Worm (Caenorhabditis elegans): ENCODE data around the gene C15B12.8.

Gene C15B12.8

DNA sequence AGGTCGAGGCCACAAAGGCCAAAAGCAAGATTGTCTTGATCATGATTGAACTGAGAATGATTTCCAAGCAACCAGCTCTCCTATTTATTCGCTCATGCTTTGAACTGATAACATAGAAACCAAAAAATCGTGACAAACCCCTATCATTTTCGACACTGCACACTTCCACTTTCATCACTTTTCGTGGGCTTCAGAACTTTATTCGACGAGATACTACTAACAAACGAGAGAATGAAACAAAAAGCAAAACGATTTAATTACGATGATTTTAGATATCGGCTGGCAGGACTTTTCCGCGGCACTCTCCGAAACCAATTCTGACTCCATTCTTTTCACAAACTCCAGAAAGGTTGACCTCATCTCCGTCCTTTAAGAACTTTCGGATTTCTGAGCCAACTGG lies 27.5 kb upstream of the C15B12.8 start, which contains the start of gene asp-14:
Gene asp-14, minus strand, starts transcription at position 101 of the 400 bp plus-strand sequence.
- no peak for TF ChIP-seq ztf-29 (GFP tag; IDR thresholded peaks at IDR 0.05)
- TF ChIP-seq T22C8.4 (GFP tag; IDR thresholded peaks at IDR 0.05), result no peak
- TF ChIP-seq ref-1 (GFP tag; conservative IDR thresholded peaks at IDR 0.05), result no peak
- no peak for TF ChIP-seq ztf-23 (GFP tag; IDR thresholded peaks at IDR 0.05)
- no peak for TF ChIP-seq med-1 (GFP tag; optimal IDR thresholded peaks at IDR 0.05; ENCODE audit: insufficient read depth)
- TF ChIP-seq klf-2 (GFP tag; conservative IDR thresholded peaks at IDR 0.05), result no peak
- no peak for TF ChIP-seq flt-1 (GFP tag; IDR thresholded peaks at IDR 0.05)
- no peak for TF ChIP-seq cog-1 (tag; optimal IDR thresholded peaks at IDR 0.05)
- no peak for TF ChIP-seq tab-1 (GFP tag; IDR thresholded peaks at IDR 0.05)

DNA sequence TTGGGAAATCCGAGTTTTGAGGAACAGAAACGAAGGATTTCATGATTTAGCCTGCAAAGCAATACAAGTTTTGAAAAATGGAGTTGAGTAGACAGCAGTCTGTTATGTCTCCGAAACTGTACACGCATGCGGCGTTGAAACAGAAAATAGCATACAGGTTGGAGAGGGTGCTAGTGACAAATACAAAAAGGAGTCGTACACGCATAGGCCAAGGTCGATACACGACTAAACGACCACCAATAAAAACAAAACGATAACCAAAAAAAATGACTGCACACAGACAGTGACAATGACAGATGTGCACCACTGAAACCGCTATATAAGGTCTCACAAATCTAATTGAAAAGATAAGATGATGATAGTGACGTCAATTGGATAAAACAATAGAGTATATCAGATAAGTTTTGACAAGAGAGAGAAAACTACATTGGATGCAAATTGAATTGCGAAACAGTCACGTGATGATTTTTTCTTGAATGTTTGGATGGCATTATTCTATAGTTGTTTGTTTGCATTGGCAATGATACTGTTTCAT lies 25.1 kb upstream of the C15B12.8 start, which contains the start of gene fah-1:
Gene fah-1, minus strand, starts transcription at position 51 of the 535 bp plus-strand sequence.
- TF ChIP-seq med-1 (GFP tag; optimal IDR thresholded peaks at IDR 0.05; ENCODE audit: insufficient read depth), result no peak
- TF ChIP-seq klf-2 (GFP tag; conservative IDR thresholded peaks at IDR 0.05), result no peak
- TF ChIP-seq ref-1 (GFP tag; conservative IDR thresholded peaks at IDR 0.05), result no peak
- no peak for TF ChIP-seq cog-1 (tag; optimal IDR thresholded peaks at IDR 0.05)
- no peak for TF ChIP-seq tab-1 (GFP tag; IDR thresholded peaks at IDR 0.05)
- TF ChIP-seq ztf-23 (GFP tag; IDR thresholded peaks at IDR 0.05), result no peak
- no peak for TF ChIP-seq ztf-29 (GFP tag; IDR thresholded peaks at IDR 0.05)
- TF ChIP-seq flt-1 (GFP tag; IDR thresholded peaks at IDR 0.05), result no peak
- no peak for TF ChIP-seq T22C8.4 (GFP tag; IDR thresholded peaks at IDR 0.05)

DNA sequence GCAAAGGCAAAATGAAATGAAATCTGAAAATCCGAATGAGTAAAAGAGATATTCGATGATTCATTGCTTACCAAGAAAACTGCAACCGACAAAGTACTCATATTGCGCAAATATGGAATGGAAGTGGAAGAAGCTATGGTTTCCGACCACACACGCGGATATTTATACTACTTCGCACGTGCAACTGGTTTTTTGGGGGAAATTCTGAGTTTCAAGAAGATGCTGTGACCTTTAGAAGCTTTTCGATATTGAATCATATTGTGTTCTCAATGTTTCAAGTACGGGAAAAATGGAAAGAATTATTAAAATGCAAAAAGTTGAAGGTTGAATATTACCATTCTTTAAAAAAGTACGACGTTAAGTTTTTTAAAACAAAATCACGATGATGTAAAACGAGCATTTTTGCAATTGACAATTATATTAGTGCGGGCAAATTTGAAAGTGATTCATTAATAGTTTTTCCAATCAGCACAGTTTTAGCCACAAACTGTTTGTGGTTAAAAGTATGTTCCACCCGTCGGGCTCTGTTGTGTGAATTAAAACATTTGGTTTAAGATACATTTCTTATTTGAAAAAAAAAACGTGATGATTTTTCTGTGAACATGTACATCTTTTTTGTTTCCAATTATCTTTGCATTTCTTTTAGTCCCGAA lies 23.1 kb upstream of the C15B12.8 start, which contains the start of the genes grl-6 and K10C2.6:
Gene grl-6, minus strand, starts transcription at position 101 of the 653 bp plus-strand sequence.
Gene K10C2.6, plus strand, starts transcription at position 603 of the 653 bp plus-strand sequence.
- no peak for TF ChIP-seq klf-2 (GFP tag; conservative IDR thresholded peaks at IDR 0.05)
- TF ChIP-seq T22C8.4 (GFP tag; IDR thresholded peaks at IDR 0.05), result no peak
- no peak for TF ChIP-seq med-1 (GFP tag; optimal IDR thresholded peaks at IDR 0.05; ENCODE audit: insufficient read depth)
- no peak for TF ChIP-seq cog-1 (tag; optimal IDR thresholded peaks at IDR 0.05)
- TF ChIP-seq ref-1 (GFP tag; conservative IDR thresholded peaks at IDR 0.05), result no peak
- no peak for TF ChIP-seq ztf-23 (GFP tag; IDR thresholded peaks at IDR 0.05)
- no peak for TF ChIP-seq ztf-29 (GFP tag; IDR thresholded peaks at IDR 0.05)
- no peak for TF ChIP-seq flt-1 (GFP tag; IDR thresholded peaks at IDR 0.05)
- TF ChIP-seq tab-1 (GFP tag; IDR thresholded peaks at IDR 0.05), result no peak

DNA sequence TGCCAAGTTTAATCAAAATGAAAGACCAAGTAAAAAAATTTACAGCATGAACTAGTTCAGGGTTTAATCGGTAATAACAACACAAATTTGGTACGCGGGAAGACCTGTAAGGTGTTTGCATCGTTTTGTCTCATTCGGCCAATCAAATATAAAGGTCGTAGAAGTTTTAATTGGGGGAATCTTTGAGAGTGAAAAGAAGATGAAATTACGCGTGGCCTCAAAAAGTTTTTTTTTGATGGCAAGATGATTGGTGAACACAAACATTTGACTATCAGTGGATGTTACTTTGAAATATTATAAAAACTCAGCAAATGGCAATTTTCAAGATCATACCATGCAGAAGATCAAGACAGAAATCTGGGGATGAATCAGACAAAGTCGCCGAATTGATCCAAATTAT lies 18.9 kb upstream of the C15B12.8 start, which contains the start of gene nas-33:
Gene nas-33, minus strand, starts transcription at position 101 of the 400 bp plus-strand sequence.
- no peak for TF ChIP-seq ztf-29 (GFP tag; IDR thresholded peaks at IDR 0.05)
- no peak for TF ChIP-seq ref-1 (GFP tag; conservative IDR thresholded peaks at IDR 0.05)
- TF ChIP-seq ztf-23 (GFP tag; IDR thresholded peaks at IDR 0.05), result no peak
- no peak for TF ChIP-seq med-1 (GFP tag; optimal IDR thresholded peaks at IDR 0.05; ENCODE audit: insufficient read depth)
- no peak for TF ChIP-seq cog-1 (tag; optimal IDR thresholded peaks at IDR 0.05)
- TF ChIP-seq T22C8.4 (GFP tag; IDR thresholded peaks at IDR 0.05), result no peak
- no peak for TF ChIP-seq flt-1 (GFP tag; IDR thresholded peaks at IDR 0.05)
- no peak for TF ChIP-seq klf-2 (GFP tag; conservative IDR thresholded peaks at IDR 0.05)
- TF ChIP-seq tab-1 (GFP tag; IDR thresholded peaks at IDR 0.05), result no peak

DNA sequence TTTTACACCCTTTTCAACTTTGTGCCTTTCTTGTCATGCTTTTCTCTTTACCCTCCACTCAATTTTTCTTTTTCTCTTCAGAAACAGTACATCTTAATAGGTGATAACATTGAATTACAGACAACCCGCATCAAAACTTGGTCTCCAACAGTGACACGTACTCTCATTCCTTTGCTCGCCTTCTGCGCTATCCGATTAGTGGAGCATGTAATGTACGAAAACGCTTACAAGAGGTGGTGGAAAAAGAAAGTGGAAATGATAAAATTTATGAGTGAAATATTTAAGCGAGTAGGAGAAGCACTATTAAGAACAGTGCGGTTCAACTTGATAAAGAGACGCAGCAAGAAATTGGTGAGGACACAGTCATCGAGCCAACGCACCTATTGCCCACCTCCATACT lies 17.5 kb upstream of the C15B12.8 start, which contains the start of gene pept-1:
Gene pept-1, plus strand, starts transcription at position 306 of the 400 bp plus-strand sequence.
- no peak for TF ChIP-seq flt-1 (GFP tag; IDR thresholded peaks at IDR 0.05)
- no peak for TF ChIP-seq cog-1 (tag; optimal IDR thresholded peaks at IDR 0.05)
- TF ChIP-seq T22C8.4 (GFP tag; IDR thresholded peaks at IDR 0.05), result no peak
- TF ChIP-seq ztf-23 (GFP tag; IDR thresholded peaks at IDR 0.05), result no peak

DNA sequence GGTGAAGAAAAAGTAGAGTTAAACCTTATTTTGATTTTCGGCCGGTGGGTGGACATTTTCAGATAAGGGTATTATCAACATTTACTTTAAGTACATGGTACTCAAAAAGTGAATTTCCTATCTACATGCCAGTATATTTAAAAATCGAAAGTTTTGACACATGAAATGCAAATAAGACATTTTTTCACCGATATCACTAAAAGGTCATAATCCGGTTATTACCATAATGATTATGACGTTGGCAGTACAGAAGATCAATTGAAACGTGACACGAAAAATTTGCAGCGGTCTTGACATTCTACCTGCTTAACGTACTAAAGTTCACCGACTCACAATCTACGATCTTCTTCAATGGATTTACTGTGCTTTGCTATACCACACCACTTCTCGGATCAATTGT lies 16.1 kb upstream of the C15B12.8 start:
- TF ChIP-seq flt-1 (GFP tag; IDR thresholded peaks at IDR 0.05), result no peak
- TF ChIP-seq klf-2 (GFP tag; conservative IDR thresholded peaks at IDR 0.05), result no peak
- no peak for TF ChIP-seq ref-1 (GFP tag; conservative IDR thresholded peaks at IDR 0.05)
- no peak for TF ChIP-seq tab-1 (GFP tag; IDR thresholded peaks at IDR 0.05)
- no peak for TF ChIP-seq ztf-29 (GFP tag; IDR thresholded peaks at IDR 0.05)

DNA sequence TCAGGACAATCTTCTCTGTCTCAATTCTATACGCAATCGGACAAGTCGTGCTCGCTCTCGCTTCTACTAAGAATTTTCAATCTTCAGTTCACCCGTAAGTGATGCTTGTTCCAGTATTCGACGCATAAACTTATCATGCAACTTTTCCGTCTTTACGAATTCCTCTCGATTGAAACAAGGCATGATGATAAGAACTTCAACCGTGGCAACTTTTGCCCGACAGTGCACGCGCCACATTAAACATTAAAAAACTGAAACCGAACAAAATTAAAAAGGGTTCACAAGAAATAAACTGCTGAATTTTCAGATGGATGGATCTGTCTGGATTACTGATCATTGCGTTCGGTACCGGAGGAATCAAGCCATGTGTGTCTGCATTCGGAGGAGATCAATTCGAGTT lies 15.6 kb upstream of the C15B12.8 start:
- no peak for TF ChIP-seq klf-2 (GFP tag; conservative IDR thresholded peaks at IDR 0.05)
- no peak for TF ChIP-seq ztf-29 (GFP tag; IDR thresholded peaks at IDR 0.05)
- TF ChIP-seq med-1 (GFP tag; optimal IDR thresholded peaks at IDR 0.05; ENCODE audit: insufficient read depth), result no peak
- TF ChIP-seq ztf-23 (GFP tag; IDR thresholded peaks at IDR 0.05), result no peak
- TF ChIP-seq T22C8.4 (GFP tag; IDR thresholded peaks at IDR 0.05), result no peak
- TF ChIP-seq flt-1 (GFP tag; IDR thresholded peaks at IDR 0.05), result no peak
- TF ChIP-seq tab-1 (GFP tag; IDR thresholded peaks at IDR 0.05), result no peak
- no peak for TF ChIP-seq cog-1 (tag; optimal IDR thresholded peaks at IDR 0.05)
- TF ChIP-seq ref-1 (GFP tag; conservative IDR thresholded peaks at IDR 0.05), result no peak

DNA sequence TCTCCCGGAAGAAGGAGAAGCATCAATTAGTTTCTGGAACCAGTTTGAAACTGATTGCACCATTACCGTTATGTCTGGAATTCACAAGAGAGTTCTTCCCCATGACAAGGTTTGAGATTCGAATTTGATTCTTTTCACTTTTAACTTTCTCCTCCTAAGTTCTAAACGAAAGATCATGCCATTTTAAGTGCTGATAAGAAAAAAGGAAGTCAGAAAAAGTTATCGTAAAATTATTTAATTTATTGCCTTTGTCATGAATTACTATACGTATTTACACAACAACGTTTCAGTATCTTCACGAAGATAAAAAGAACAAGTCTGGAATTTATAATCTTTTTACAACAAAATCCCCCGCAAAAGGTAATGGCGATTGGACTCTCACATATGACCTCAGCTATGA lies 13.9 kb upstream of the C15B12.8 start:
- no peak for TF ChIP-seq klf-2 (GFP tag; conservative IDR thresholded peaks at IDR 0.05)
- no peak for TF ChIP-seq tab-1 (GFP tag; IDR thresholded peaks at IDR 0.05)
- no peak for TF ChIP-seq ztf-29 (GFP tag; IDR thresholded peaks at IDR 0.05)
- TF ChIP-seq ref-1 (GFP tag; conservative IDR thresholded peaks at IDR 0.05), result no peak
- TF ChIP-seq med-1 (GFP tag; optimal IDR thresholded peaks at IDR 0.05; ENCODE audit: insufficient read depth), result no peak
- TF ChIP-seq flt-1 (GFP tag; IDR thresholded peaks at IDR 0.05), result no peak
- no peak for TF ChIP-seq T22C8.4 (GFP tag; IDR thresholded peaks at IDR 0.05)
- TF ChIP-seq cog-1 (tag; optimal IDR thresholded peaks at IDR 0.05), result no peak

DNA sequence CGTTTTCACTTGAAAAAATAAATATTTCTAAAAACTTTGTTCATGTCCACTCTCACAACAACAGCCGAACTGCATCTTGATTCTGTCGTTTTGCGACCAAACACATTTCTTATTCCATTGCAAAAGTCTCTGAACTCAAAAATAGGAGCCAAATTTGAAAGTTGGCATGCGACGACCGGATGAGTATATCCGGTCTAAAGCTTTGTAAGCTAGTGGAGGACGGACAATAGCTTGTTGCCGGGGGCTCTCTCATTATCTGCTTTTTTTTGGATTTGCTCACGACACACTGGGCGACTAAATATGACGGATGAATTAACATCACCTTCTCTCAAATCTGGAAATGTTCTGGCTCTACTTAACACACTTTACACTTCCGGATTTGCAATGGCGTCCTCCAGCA lies 12.3 kb upstream of the C15B12.8 start, which contains the start of gene K04E7.1:
Gene K04E7.1, plus strand, starts transcription at position 301 of the 400 bp plus-strand sequence.
- TF ChIP-seq ref-1 (GFP tag; conservative IDR thresholded peaks at IDR 0.05), result no peak
- TF ChIP-seq tab-1 (GFP tag; IDR thresholded peaks at IDR 0.05), result no peak
- TF ChIP-seq med-1 (GFP tag; optimal IDR thresholded peaks at IDR 0.05; ENCODE audit: insufficient read depth), result no peak
- no peak for TF ChIP-seq ztf-29 (GFP tag; IDR thresholded peaks at IDR 0.05)
- TF ChIP-seq T22C8.4 (GFP tag; IDR thresholded peaks at IDR 0.05), result no peak
- no peak for TF ChIP-seq ztf-23 (GFP tag; IDR thresholded peaks at IDR 0.05)
- no peak for TF ChIP-seq klf-2 (GFP tag; conservative IDR thresholded peaks at IDR 0.05)
- TF ChIP-seq cog-1 (tag; optimal IDR thresholded peaks at IDR 0.05), result no peak
- no peak for TF ChIP-seq flt-1 (GFP tag; IDR thresholded peaks at IDR 0.05)
